Fruit fly (Drosophila melanogaster) S2 (cell line): ENCODE measurements around the gene CG43050.

ENCODE experiments used
- CG8478 ChIP-seq: fragments of >200 bp; optimal IDR thresholded peaks from 2 replicates; lab custom pipeline; 2018
- CTCF ChIP-seq, 2 experiments: fragments of >200 bp; optimal IDR thresholded peaks; 2 replicates each; lab custom pipeline; 2018

DNA sequence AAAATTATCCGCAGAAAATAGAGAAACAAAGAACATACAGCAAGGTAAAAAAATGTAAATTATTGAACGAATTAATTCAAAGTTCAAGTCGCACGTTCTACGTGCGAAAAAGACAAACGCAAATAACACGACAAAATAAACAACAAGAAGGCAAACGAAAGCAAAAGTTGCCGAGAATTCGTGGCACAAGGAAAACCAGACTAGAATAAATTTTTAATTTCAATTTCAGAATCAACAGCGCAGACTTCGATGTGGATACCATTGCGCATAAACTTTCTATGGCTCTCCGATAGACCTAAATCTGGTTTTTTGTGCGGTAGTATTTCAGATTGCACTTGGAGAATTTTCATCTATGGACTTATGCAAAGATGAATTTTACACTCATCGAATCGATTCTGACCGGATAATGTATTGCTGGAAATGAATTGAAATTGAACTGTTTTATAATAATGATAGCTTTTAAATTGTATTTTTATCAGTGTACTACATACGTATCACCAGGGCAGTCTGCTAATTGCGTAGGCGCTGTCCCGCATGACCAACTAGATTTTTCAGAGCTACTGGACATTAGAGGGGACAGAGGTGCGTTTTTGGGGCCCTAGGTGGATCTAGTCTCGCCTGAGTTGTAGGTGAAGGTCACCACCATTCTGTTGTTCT lies 35.5 kb upstream of the CG43050 start:
- TF ChIP-seq CTCF (optimal IDR thresholded peaks at IDR 0.05; lab: Kevin White, UChicago) (no peak), CG8478 (lab: Kevin White, UChicago) (no peak)
